Worm (Caenorhabditis elegans) whole organism, late embryonic: Measurements from ENCODE around the gene aipr-1.
"Not testable (repeated sequence)": the region's sequence is repeated elsewhere in the genome, so short reads cannot be mapped to it uniquely, and the experiment has no call there.

Source experiments
- F13H6.1 ChIP-seq: sonication (generic microtip); optimal IDR thresholded peaks from 2 replicates; lab custom pipeline; 2016; ENCODE audit warnings: missing genetic modification characterization, missing compliant biosample characterization
- K02D7.2 ChIP-seq: sonication (generic microtip); optimal IDR thresholded peaks from 2 replicates; lab custom pipeline; 2017; ENCODE audit warnings: mild to moderate bottlenecking, missing genetic modification characterization, missing compliant biosample characterization
- K09A11.1 ChIP-seq: sonication (generic microtip); optimal IDR thresholded peaks from 2 replicates; lab custom pipeline; 2017; ENCODE audit warnings: antibody characterized with exemption, mild to moderate bottlenecking, missing genetic modification characterization, missing compliant biosample characterization; ENCODE audit not compliant: insufficient read depth
- Y22D7AL.16 ChIP-seq: sonication (generic microtip); optimal IDR thresholded peaks from 2 replicates; lab custom pipeline; 2016; ENCODE audit warnings: missing genetic modification characterization, missing compliant biosample characterization
- ama-1 ChIP-seq: fragments of 150-350 bp; optimal IDR thresholded peaks from 2 replicates; lab custom pipeline; 2014
- ceh-18 ChIP-seq: sonication (generic microtip); optimal IDR thresholded peaks from 2 replicates; lab custom pipeline; 2016; ENCODE audit warnings: missing genetic modification characterization, missing compliant biosample characterization
- ceh-2 ChIP-seq: sonication (generic microtip); optimal IDR thresholded peaks from 2 replicates; lab custom pipeline; 2016; ENCODE audit warnings: missing genotype, missing genetic modification characterization, missing compliant biosample characterization
- ceh-22 ChIP-seq: sonication (generic microtip); optimal IDR thresholded peaks from 2 replicates; lab custom pipeline; 2017; ENCODE audit warnings: missing biosample characterization, missing genetic modification characterization
- ceh-24 ChIP-seq: sonication (generic microtip); optimal IDR thresholded peaks from 2 replicates; lab custom pipeline; 2016; ENCODE audit warnings: mild to moderate bottlenecking, missing genetic modification characterization, missing compliant biosample characterization
- ceh-34 ChIP-seq: sonication (generic microtip); optimal IDR thresholded peaks from 2 replicates; lab custom pipeline; 2016; ENCODE audit warnings: mild to moderate bottlenecking, missing genetic modification characterization, missing compliant biosample characterization
- ceh-45 ChIP-seq: fragments of 200-800 bp; sonication (Bioruptor generic); IDR thresholded peaks from 2 replicates; pipeline ENCODE4 v1.3.6; 2022; ENCODE audit warnings: missing genetic modification reagents, missing genetic modification characterization, missing compliant biosample characterization
- ceh-6 ChIP-seq: fragments of 200-800 bp; sonication (Bioruptor generic); optimal IDR thresholded peaks from 2 replicates; lab custom pipeline; 2018; ENCODE audit warnings: mild to moderate bottlenecking, missing genetic modification characterization, missing compliant biosample characterization
- ceh-9 ChIP-seq: sonication (generic microtip); optimal IDR thresholded peaks from 2 replicates; lab custom pipeline; 2016; ENCODE audit warnings: mild to moderate bottlenecking, missing genetic modification characterization, inconsistent platforms, missing compliant biosample characterization
- che-1 ChIP-seq: sonication (generic microtip); optimal IDR thresholded peaks from 2 replicates; lab custom pipeline; 2016; ENCODE audit warnings: mild to moderate bottlenecking, missing genetic modification characterization, missing compliant biosample characterization
- dmd-4 ChIP-seq: sonication (generic microtip); optimal IDR thresholded peaks from 2 replicates; lab custom pipeline; 2016; ENCODE audit warnings: borderline replicate concordance, missing genetic modification characterization, missing compliant biosample characterization
- dve-1 ChIP-seq: sonication (generic microtip); optimal IDR thresholded peaks from 2 replicates; lab custom pipeline; 2017; ENCODE audit warnings: antibody characterized with exemption, mild to moderate bottlenecking, missing genetic modification characterization, missing compliant biosample characterization
- ets-4 ChIP-seq: sonication (generic microtip); optimal IDR thresholded peaks from 2 replicates; lab custom pipeline; 2016; ENCODE audit warnings: missing genetic modification characterization, missing compliant biosample characterization
- fkh-10 ChIP-seq: fragments of 150-350 bp; optimal IDR thresholded peaks from 2 replicates; lab custom pipeline; 2014; ENCODE audit warnings: missing biosample characterization, missing genetic modification reagents, missing genetic modification characterization
- hlh-13 ChIP-seq: fragments of 200-800 bp; sonication (Bioruptor generic); optimal IDR thresholded peaks from 2 replicates; lab custom pipeline; 2018; ENCODE audit warnings: mild to moderate bottlenecking, missing genetic modification characterization, missing compliant biosample characterization
- hlh-6 ChIP-seq: sonication (generic microtip); optimal IDR thresholded peaks from 2 replicates; lab custom pipeline; 2016; ENCODE audit warnings: missing genotype, missing genetic modification characterization, missing compliant biosample characterization
- hlh-8 ChIP-seq: sonication (generic microtip); optimal IDR thresholded peaks from 2 replicates; lab custom pipeline; 2016; ENCODE audit warnings: missing genotype, missing genetic modification characterization, missing compliant biosample characterization
- lin-11 ChIP-seq: fragments of 200-800 bp; sonication (Bioruptor generic); optimal IDR thresholded peaks from 2 replicates; lab custom pipeline; 2018; ENCODE audit warnings: mild to moderate bottlenecking, missing genetic modification characterization, missing compliant biosample characterization
- madf-2 ChIP-seq: sonication (generic microtip); optimal IDR thresholded peaks from 2 replicates; lab custom pipeline; 2017; ENCODE audit warnings: missing genetic modification characterization, missing compliant biosample characterization
- nfya-1 ChIP-seq: sonication (generic microtip); optimal IDR thresholded peaks from 2 replicates; lab custom pipeline; 2017; ENCODE audit warnings: missing genetic modification characterization, mild to moderate bottlenecking, missing compliant biosample characterization, antibody characterized with exemption, moderate library complexity
- nhr-232 ChIP-seq: sonication (generic microtip); optimal IDR thresholded peaks from 2 replicates; lab custom pipeline; 2016; ENCODE audit warnings: missing genetic modification characterization, missing compliant biosample characterization
- npax-4 ChIP-seq: sonication (generic microtip); optimal IDR thresholded peaks from 2 replicates; lab custom pipeline; 2016; ENCODE audit warnings: missing genetic modification characterization, missing compliant biosample characterization
- odd-2 ChIP-seq: sonication (generic microtip); optimal IDR thresholded peaks from 2 replicates; lab custom pipeline; 2017; ENCODE audit warnings: antibody characterized with exemption, mild to moderate bottlenecking, missing genetic modification characterization, missing compliant biosample characterization
- pat-9 ChIP-seq: fragments of 200-800 bp; sonication (Bioruptor generic); optimal IDR thresholded peaks from 2 replicates; lab custom pipeline; 2018; ENCODE audit warnings: mild to moderate bottlenecking, missing genetic modification characterization, moderate library complexity, missing compliant biosample characterization
- pha-2 ChIP-seq: sonication (generic microtip); optimal IDR thresholded peaks from 2 replicates; lab custom pipeline; 2017; ENCODE audit warnings: mild to moderate bottlenecking, missing genetic modification characterization, missing compliant biosample characterization
- pha-4 ChIP-seq: fragments of 150-350 bp; optimal IDR thresholded peaks from 2 replicates; lab custom pipeline; 2018; ENCODE audit warnings: missing biosample characterization, missing genetic modification reagents, missing genetic modification characterization
- rnt-1 ChIP-seq: sonication (generic microtip); optimal IDR thresholded peaks from 2 replicates; lab custom pipeline; 2016; ENCODE audit warnings: missing genetic modification characterization, missing compliant biosample characterization
- sdc-2 ChIP-seq: sonication (generic microtip); optimal IDR thresholded peaks from 2 replicates; lab custom pipeline; 2016; ENCODE audit warnings: missing genotype, missing genetic modification characterization, missing compliant biosample characterization
- sox-4 ChIP-seq: sonication (generic microtip); optimal IDR thresholded peaks from 2 replicates; lab custom pipeline; 2017; ENCODE audit warnings: mild to moderate bottlenecking, missing genetic modification characterization, inconsistent platforms, missing compliant biosample characterization
- syd-9 ChIP-seq: sonication (generic microtip); optimal IDR thresholded peaks from 2 replicates; lab custom pipeline; 2016; ENCODE audit warnings: mild to moderate bottlenecking, missing genetic modification characterization, moderate library complexity, missing compliant biosample characterization
- tbx-2 ChIP-seq: sonication (generic microtip); optimal IDR thresholded peaks from 2 replicates; lab custom pipeline; 2016; ENCODE audit warnings: missing genetic modification characterization, missing compliant biosample characterization
- tbx-7 ChIP-seq: sonication (generic microtip); optimal IDR thresholded peaks from 2 replicates; lab custom pipeline; 2016; ENCODE audit warnings: missing genotype, missing genetic modification characterization, missing compliant biosample characterization
- unc-3 ChIP-seq, 2 experiments: fragments of 200-800 bp in 1 of 2; sonication (Bioruptor generic) in 1 of 2; sonication (generic microtip) in 1 of 2; conservative IDR thresholded peaks in 1 of 2; optimal IDR thresholded peaks in 1 of 2; 2 replicates each; pipeline versions ENCODE4 v1.3.6 to Lab custom; 2016 to 2022; ENCODE audit warnings: missing compliant biosample characterization in 2 of 2, missing genetic modification characterization in 2 of 2, missing genetic modification reagents in 1 of 2
- unc-55 ChIP-seq: sonication (generic microtip); optimal IDR thresholded peaks from 2 replicates; lab custom pipeline; 2017; ENCODE audit warnings: missing biosample characterization, missing genetic modification reagents, missing genetic modification characterization

aipr-1 gene

DNA sequence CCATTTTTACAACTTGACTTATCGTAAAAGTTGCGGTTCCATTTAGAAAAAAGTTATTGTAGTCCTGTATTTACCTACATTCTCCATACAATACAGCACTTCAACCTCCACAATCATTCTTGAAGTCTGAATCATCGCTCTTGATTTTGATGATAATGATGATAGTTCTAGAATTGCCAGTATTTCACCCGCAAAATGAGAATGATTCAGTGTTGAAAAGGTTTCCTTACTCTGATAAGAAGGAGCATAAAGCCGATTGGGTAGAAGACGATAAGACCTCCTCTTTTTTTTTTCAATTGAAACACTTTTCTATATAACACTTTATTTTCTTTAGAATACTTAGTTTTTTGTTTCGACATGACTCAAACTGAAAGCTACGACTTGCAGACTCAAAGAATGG, 36.8 kb upstream of the aipr-1 start, which contains the start of gene T19D12.4:
TSS of gene T19D12.4 (plus strand) at position 295 of the 400 bp plus-strand sequence.
- TF ChIP-seq sdc-2 (tag; lab: Kevin White, UChicago) (no peak), fkh-10 (GFP tag; lab: Kevin White, UChicago) (no peak), tbx-2 (no peak), ama-1 (lab: Kevin White, UChicago) (no peak), ceh-45 (GFP tag; lab: Robert Waterston, UW) (no peak), ceh-24 (no peak), sox-4 (tag; lab: Kevin White, UChicago) (no peak), unc-3 (GFP tag; conservative IDR thresholded peaks at IDR 0.05; lab: Robert Waterston, UW) (no peak), unc-3 (tag; optimal IDR thresholded peaks at IDR 0.05; lab: Kevin White, UChicago) (no peak)

- no peak for TF ChIP-seq ceh-2 (tag; lab: Kevin White, UChicago)
- TF ChIP-seq F13H6.1 (tag; lab: Kevin White, UChicago) = no peak
- TF ChIP-seq hlh-8 (tag; lab: Kevin White, UChicago) = no peak
- no peak for TF ChIP-seq dve-1
- TF ChIP-seq syd-9 (tag; lab: Kevin White, UChicago) = no peak
- TF ChIP-seq hlh-13 = no peak
- TF ChIP-seq ceh-34 = no peak
- no peak for TF ChIP-seq pha-4 (tag; lab: Kevin White, UChicago)
- TF ChIP-seq sox-4 (tag; lab: Kevin White, UChicago) = no peak
- no peak for TF ChIP-seq lin-11 (tag; lab: Kevin White, UChicago)
Observed at ce11 chrII:6629775-6630174, 35.7 kb upstream of the aipr-1 start.

DNA sequence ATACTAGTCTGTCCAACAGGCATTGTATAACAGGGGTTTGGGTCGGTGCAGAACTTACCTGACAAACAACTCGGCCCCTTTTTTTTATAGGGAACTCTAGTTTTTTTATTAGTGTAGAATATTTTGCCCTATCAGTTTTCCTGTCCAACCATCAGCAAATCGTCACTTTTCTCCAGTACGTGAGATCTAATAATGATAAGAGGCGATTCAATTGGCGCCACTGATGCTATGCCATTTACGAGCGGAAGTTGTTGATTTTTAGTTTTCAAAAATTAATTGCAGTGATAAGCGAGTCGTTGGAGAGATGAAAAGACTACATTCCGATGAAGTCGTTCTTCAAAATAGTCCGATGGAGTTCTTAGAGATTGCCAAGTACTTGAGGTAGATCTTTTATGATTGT, 34.3 kb upstream of the aipr-1 start:
- TF ChIP-seq K09A11.1 (tag; lab: Kevin White, UChicago) = no peak
- no peak for TF ChIP-seq pha-2 (tag; lab: Kevin White, UChicago)
- TF ChIP-seq hlh-8 (tag; lab: Kevin White, UChicago) = no peak
- TF ChIP-seq npax-4 (tag; lab: Kevin White, UChicago) = no peak
- no peak for TF ChIP-seq madf-2 (tag; lab: Kevin White, UChicago)
- no peak for TF ChIP-seq ceh-24
- no peak for TF ChIP-seq dmd-4
- TF ChIP-seq nhr-232 (tag; lab: Kevin White, UChicago) = no peak
- no peak for TF ChIP-seq hlh-13
- TF ChIP-seq K02D7.2 (tag; lab: Kevin White, UChicago) = no peak
- TF ChIP-seq unc-55 (GFP tag; lab: Kevin White, UChicago) = no peak
- TF ChIP-seq ceh-6 (GFP tag; lab: Kevin White, UChicago) = no peak
- no peak for TF ChIP-seq syd-9 (tag; lab: Kevin White, UChicago)
- no peak for TF ChIP-seq hlh-6 (tag; lab: Kevin White, UChicago)
- TF ChIP-seq odd-2 (tag; lab: Kevin White, UChicago) = no peak
- TF ChIP-seq ets-4 = no peak
- no peak for TF ChIP-seq tbx-7 (tag; lab: Kevin White, UChicago)
- no peak for TF ChIP-seq ceh-9 (tag; lab: Kevin White, UChicago)
- no peak for TF ChIP-seq rnt-1 (tag; lab: Kevin White, UChicago)

DNA sequence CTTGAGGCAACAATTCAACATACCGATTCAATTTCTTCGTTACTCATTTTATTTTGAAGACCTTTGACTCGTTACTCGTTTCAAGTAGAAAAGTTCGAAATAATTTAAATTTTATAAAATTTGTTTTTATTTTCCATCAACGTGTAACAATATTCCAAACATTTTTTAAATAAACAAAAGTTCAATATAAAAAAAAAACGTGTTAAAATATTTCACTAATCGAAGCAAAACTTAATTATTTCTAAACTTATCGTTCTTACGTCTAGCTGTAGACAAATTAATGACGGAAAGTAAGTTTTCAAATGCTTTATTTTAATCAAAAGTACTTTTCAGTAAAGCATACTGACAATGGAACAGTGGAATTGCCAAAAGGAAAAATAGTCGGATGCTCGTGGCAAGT, 33.1 kb upstream of the aipr-1 start, which contains the start of the genes F54H5.5 and F54H5.2:
TSS of gene F54H5.5 (minus strand) at position 101 of the 400 bp plus-strand sequence.
TSS of gene F54H5.2 (plus strand) at position 303 of the 400 bp plus-strand sequence.
- not testable (repeated sequence) for TF ChIP-seq che-1 (tag; lab: Kevin White, UChicago); unc-55 (GFP tag; lab: Kevin White, UChicago); nfya-1 (tag; lab: Kevin White, UChicago)

ce11 chrII:6625302-6625701, 31.3 kb upstream of the aipr-1 start, which contains the start of gene F54H5.14:
Gene F54H5.14, minus strand, starts transcription at chrII:6625402.
- TF ChIP-seq Y22D7AL.16 (tag; lab: Kevin White, UChicago) (no peak), nfya-1 (tag; lab: Kevin White, UChicago) (no peak), pat-9 (tag; lab: Kevin White, UChicago) (no peak), ceh-18 (tag; lab: Kevin White, UChicago) (no peak), hlh-6 (tag; lab: Kevin White, UChicago) (no peak), F13H6.1 (tag; lab: Kevin White, UChicago) (no peak), ceh-24 (no peak), ceh-34 (no peak), ceh-22 (tag; lab: Kevin White, UChicago) (no peak), npax-4 (tag; lab: Kevin White, UChicago) (no peak)
